Fruit fly (Drosophila melanogaster) whole organism, embryonic: Measurements from ENCODE around the gene ATPsynD.

Experiments
- ATbp ChIP-seq: fragments of 200-800 bp; sonication (Bioruptor generic); optimal IDR thresholded peaks from 2 replicates; lab custom pipeline; 2017; ENCODE audit warnings: missing biosample characterization, mild to moderate bottlenecking, missing genetic modification characterization, missing genetic modification reagents
- Asciz ChIP-seq: fragments of 200-800 bp; sonication (Bioruptor generic); optimal IDR thresholded peaks from 2 replicates; lab custom pipeline; 2017; ENCODE audit warnings: missing biosample characterization, mild to moderate bottlenecking, missing genetic modification characterization, missing genetic modification reagents
- B-H1 ChIP-seq: fragments of 200-800 bp; sonication (Bioruptor generic); IDR thresholded peaks from 3 replicates; pipeline ENCODE4 v1.3.6; 2022; ENCODE audit warnings: missing biosample characterization, missing genetic modification characterization
- CG10366 ChIP-seq: fragments of 200-800 bp; sonication (Bioruptor generic); IDR thresholded peaks from 2 replicates; pipeline ENCODE4 v1.3.6; 2022; ENCODE audit warnings: missing biosample characterization, missing genetic modification characterization
- CG10959 ChIP-seq: fragments of 200-800 bp; sonication (Bioruptor generic); IDR thresholded peaks from 2 replicates; pipeline ENCODE4 v1.3.6; 2022; ENCODE audit warnings: missing biosample characterization, missing genetic modification characterization
- CG11085 ChIP-seq: fragments of 200-800 bp; sonication (Bioruptor generic); IDR thresholded peaks from 2 replicates; pipeline ENCODE4 v1.3.6; 2022; ENCODE audit warnings: missing biosample characterization, missing genetic modification characterization
- CG12769 ChIP-seq: fragments of 200-800 bp; sonication (Bioruptor generic); optimal IDR thresholded peaks from 2 replicates; lab custom pipeline; 2019; ENCODE audit warnings: missing biosample characterization, mild to moderate bottlenecking, missing genetic modification characterization, moderate library complexity
- CG15073 ChIP-seq: fragments of 200-800 bp; sonication (Bioruptor generic); optimal IDR thresholded peaks from 2 replicates; lab custom pipeline; 2016; ENCODE audit warnings: missing biosample characterization, missing genetic modification characterization
- CG17912 ChIP-seq: fragments of 200-800 bp; sonication (Bioruptor generic); optimal IDR thresholded peaks from 2 replicates; lab custom pipeline; 2018; ENCODE audit warnings: missing biosample characterization, mild to moderate bottlenecking, missing genetic modification characterization
- CG2199 ChIP-seq: fragments of 200-800 bp; sonication (Bioruptor generic); IDR thresholded peaks from 3 replicates; pipeline ENCODE4 v1.3.6; 2022; ENCODE audit warnings: missing biosample characterization, missing genetic modification characterization
- CG30403 ChIP-seq: fragments of 200-800 bp; sonication (Bioruptor generic); optimal IDR thresholded peaks from 3 replicates; lab custom pipeline; 2016; ENCODE audit warnings: missing biosample characterization, missing genetic modification characterization
- CG42726 ChIP-seq: fragments of 200-800 bp; sonication (Bioruptor generic); IDR thresholded peaks from 2 replicates; pipeline ENCODE4 v1.3.6; 2022; ENCODE audit warnings: missing biosample characterization, missing genetic modification characterization; ENCODE audit not compliant: partially characterized antibody
- CG4404 ChIP-seq: fragments of 200-800 bp; sonication (Bioruptor generic); IDR thresholded peaks from 2 replicates; pipeline ENCODE4 v1.3.6; 2022; ENCODE audit warnings: missing biosample characterization, missing genetic modification characterization
- CG8281 ChIP-seq: fragments of 200-800 bp; sonication (Bioruptor generic); optimal IDR thresholded peaks from 2 replicates; lab custom pipeline; 2018; ENCODE audit warnings: missing biosample characterization, mild to moderate bottlenecking, missing genetic modification characterization, moderate library complexity
- CG9437 ChIP-seq: fragments of 200-800 bp; sonication (Bioruptor generic); optimal IDR thresholded peaks from 2 replicates; lab custom pipeline; 2018; ENCODE audit warnings: missing biosample characterization, mild to moderate bottlenecking, missing genetic modification characterization
- Deaf1 ChIP-seq: fragments of 200-800 bp; optimal IDR thresholded peaks from 3 replicates; lab custom pipeline; 2019; ENCODE audit warnings: missing biosample characterization, mild to moderate bottlenecking, missing genetic modification characterization, moderate library complexity
- Elba2 ChIP-seq: fragments of 200-800 bp; sonication (Bioruptor generic); optimal IDR thresholded peaks from 3 replicates; lab custom pipeline; 2016; ENCODE audit warnings: missing biosample characterization, missing genetic modification characterization
- Ets65A ChIP-seq: fragments of 200-800 bp; sonication (Bioruptor generic); peaks from one replicate; lab custom pipeline; 2016; ENCODE audit warnings: missing biosample characterization, missing genetic modification characterization
- Fer1 ChIP-seq: fragments of 200-800 bp; sonication (Bioruptor generic); optimal IDR thresholded peaks from 2 replicates; lab custom pipeline; 2017; ENCODE audit warnings: missing biosample characterization, mild to moderate bottlenecking, missing genetic modification characterization
- NC2β ChIP-seq: fragments of 200-800 bp; sonication (Bioruptor generic); optimal IDR thresholded peaks from 2 replicates; lab custom pipeline; 2016; ENCODE audit warnings: missing biosample characterization, missing genetic modification characterization
- Rx ChIP-seq: fragments of 200-800 bp; sonication (Bioruptor generic); IDR thresholded peaks from 2 replicates; pipeline ENCODE4 v1.3.6; 2022; ENCODE audit warnings: missing biosample characterization, missing genetic modification characterization
- Side ChIP-seq: fragments of 200-800 bp; sonication (Bioruptor generic); optimal IDR thresholded peaks from 2 replicates; lab custom pipeline; 2016; ENCODE audit warnings: missing biosample characterization, missing genetic modification characterization
- Sox100B ChIP-seq: fragments of 200-800 bp; sonication (Bioruptor generic); optimal IDR thresholded peaks from 3 replicates; lab custom pipeline; 2018; ENCODE audit warnings: missing biosample characterization, mild to moderate bottlenecking, missing genetic modification characterization
- Sox102F ChIP-seq: fragments of 200-800 bp; sonication (Bioruptor generic); optimal IDR thresholded peaks from 2 replicates; lab custom pipeline; 2018; ENCODE audit warnings: missing biosample characterization, mild to moderate bottlenecking, missing genetic modification characterization, moderate library complexity
- Stat92E ChIP-seq, 3 experiments: fragments of >200 bp in 2 of 3; fragments of 200-800 bp in 1 of 3; sonication (Bioruptor generic) in 1 of 3; optimal IDR thresholded peaks; 2 replicates each; lab custom pipeline; 2017 to 2019; ENCODE audit warnings: missing biosample characterization in 3 of 3, missing genetic modification characterization in 3 of 3, mild to moderate bottlenecking in 1 of 3, moderate library complexity in 1 of 3
- Vsx1 ChIP-seq: fragments of 200-800 bp; sonication (Bioruptor generic); optimal IDR thresholded peaks from 2 replicates; lab custom pipeline; 2017; ENCODE audit warnings: missing biosample characterization, mild to moderate bottlenecking, missing genetic modification characterization, missing genetic modification reagents
- bbx ChIP-seq: fragments of 200-800 bp; sonication (Bioruptor generic); IDR thresholded peaks from 2 replicates; pipeline ENCODE4 v1.3.6; 2022; ENCODE audit warnings: missing biosample characterization, missing genetic modification characterization; ENCODE audit not compliant: partially characterized antibody
- crp ChIP-seq, 2 experiments: fragments of 200-800 bp; sonication (Bioruptor generic); optimal IDR thresholded peaks; 2 replicates in 1 of 2; 3 replicates in 1 of 2; lab custom pipeline; 2017; ENCODE audit warnings: missing biosample characterization in 2 of 2, missing genetic modification characterization in 2 of 2, mild to moderate bottlenecking in 1 of 2, moderate library complexity in 1 of 2
- da ChIP-seq: fragments of 200-800 bp; sonication (Bioruptor generic); optimal IDR thresholded peaks from 2 replicates; lab custom pipeline; 2016; ENCODE audit warnings: missing biosample characterization, missing genetic modification characterization
- disco-r ChIP-seq: fragments of 200-800 bp; sonication (Bioruptor generic); optimal IDR thresholded peaks from 2 replicates; lab custom pipeline; 2016; ENCODE audit warnings: missing biosample characterization, missing genetic modification characterization
- dmrt11E ChIP-seq: fragments of 200-800 bp; sonication (Bioruptor generic); optimal IDR thresholded peaks from 3 replicates; lab custom pipeline; 2018; ENCODE audit warnings: missing biosample characterization, mild to moderate bottlenecking, missing genetic modification characterization, moderate library complexity
- gcm ChIP-seq: fragments of 200-800 bp; sonication (Bioruptor generic); optimal IDR thresholded peaks from 2 replicates; lab custom pipeline; 2019; ENCODE audit warnings: missing biosample characterization, mild to moderate bottlenecking, missing genetic modification characterization, moderate library complexity
- gfzf ChIP-seq: fragments of 200-800 bp; sonication (Bioruptor generic); optimal IDR thresholded peaks from 2 replicates; lab custom pipeline; 2016; ENCODE audit warnings: missing biosample characterization, mild to moderate bottlenecking, missing genetic modification characterization, moderate library complexity
- gsb-n ChIP-seq: fragments of 200-800 bp; sonication (Bioruptor generic); optimal IDR thresholded peaks from 3 replicates; lab custom pipeline; 2018; ENCODE audit warnings: missing biosample characterization, mild to moderate bottlenecking, missing genetic modification characterization
- h ChIP-seq: fragments of >200 bp; optimal IDR thresholded peaks from 2 replicates; lab custom pipeline; 2017
- insv ChIP-seq, 2 experiments: fragments of 200-800 bp; sonication (Bioruptor generic); optimal IDR thresholded peaks; 3 replicates each; lab custom pipeline; 2016 to 2018; ENCODE audit warnings: missing biosample characterization in 2 of 2, missing genetic modification characterization in 2 of 2
- inv ChIP-seq: fragments of 200-800 bp; sonication (Bioruptor generic); IDR thresholded peaks from 2 replicates; pipeline ENCODE4 v1.3.6; 2022; ENCODE audit warnings: missing biosample characterization, missing genetic modification characterization; ENCODE audit not compliant: partially characterized antibody
- kah ChIP-seq: fragments of 200-800 bp; sonication (Bioruptor generic); optimal IDR thresholded peaks from 2 replicates; lab custom pipeline; 2018; ENCODE audit warnings: missing biosample characterization, mild to moderate bottlenecking, missing genetic modification characterization
- lab ChIP-seq: fragments of 200-800 bp; sonication (Bioruptor generic); optimal IDR thresholded peaks from 3 replicates; lab custom pipeline; 2017; ENCODE audit warnings: missing biosample characterization, missing genetic modification characterization, mild to moderate bottlenecking, moderate library complexity, missing genetic modification reagents
- nerfin-1 ChIP-seq: fragments of 200-800 bp; sonication (Bioruptor generic); optimal IDR thresholded peaks from 3 replicates; lab custom pipeline; 2019; ENCODE audit warnings: missing biosample characterization, mild to moderate bottlenecking, missing genetic modification characterization, moderate library complexity
- ranshi ChIP-seq: fragments of 200-800 bp; sonication (Bioruptor generic); IDR thresholded peaks from 2 replicates; pipeline ENCODE4 v1.3.6; 2022; ENCODE audit warnings: missing biosample characterization, missing genetic modification characterization
- ro ChIP-seq: fragments of 200-800 bp; sonication (Bioruptor generic); IDR thresholded peaks from 2 replicates; pipeline ENCODE4 v1.3.6; 2022; ENCODE audit warnings: missing biosample characterization, missing genetic modification characterization
- run ChIP-seq: fragments of 200-800 bp; sonication (Bioruptor generic); optimal IDR thresholded peaks from 3 replicates; lab custom pipeline; 2018; ENCODE audit warnings: missing biosample characterization, mild to moderate bottlenecking, missing genetic modification characterization
- sd ChIP-seq: fragments of 200-800 bp; sonication (Bioruptor generic); optimal IDR thresholded peaks from 3 replicates; lab custom pipeline; 2018; ENCODE audit warnings: missing biosample characterization, mild to moderate bottlenecking, missing genetic modification characterization, moderate library complexity
- sens ChIP-seq: fragments of 200-800 bp; sonication (Bioruptor generic); peaks from one replicate; lab custom pipeline; 2016; ENCODE audit warnings: missing biosample characterization, missing genetic modification characterization
- sens-2 ChIP-seq: fragments of 200-800 bp; sonication (Bioruptor generic); IDR thresholded peaks from 2 replicates; pipeline ENCODE4 v1.3.6; 2022; ENCODE audit warnings: missing biosample characterization, missing genetic modification characterization
- sqz ChIP-seq: fragments of 200-800 bp; sonication (Bioruptor generic); optimal IDR thresholded peaks from 3 replicates; lab custom pipeline; 2018; ENCODE audit warnings: missing biosample characterization, mild to moderate bottlenecking, missing genetic modification characterization
- stc ChIP-seq: fragments of 200-800 bp; sonication (Bioruptor generic); IDR thresholded peaks from 2 replicates; pipeline ENCODE4 v1.3.6; 2022; ENCODE audit warnings: missing biosample characterization, missing genetic modification characterization

The ATPsynD gene

DNA sequence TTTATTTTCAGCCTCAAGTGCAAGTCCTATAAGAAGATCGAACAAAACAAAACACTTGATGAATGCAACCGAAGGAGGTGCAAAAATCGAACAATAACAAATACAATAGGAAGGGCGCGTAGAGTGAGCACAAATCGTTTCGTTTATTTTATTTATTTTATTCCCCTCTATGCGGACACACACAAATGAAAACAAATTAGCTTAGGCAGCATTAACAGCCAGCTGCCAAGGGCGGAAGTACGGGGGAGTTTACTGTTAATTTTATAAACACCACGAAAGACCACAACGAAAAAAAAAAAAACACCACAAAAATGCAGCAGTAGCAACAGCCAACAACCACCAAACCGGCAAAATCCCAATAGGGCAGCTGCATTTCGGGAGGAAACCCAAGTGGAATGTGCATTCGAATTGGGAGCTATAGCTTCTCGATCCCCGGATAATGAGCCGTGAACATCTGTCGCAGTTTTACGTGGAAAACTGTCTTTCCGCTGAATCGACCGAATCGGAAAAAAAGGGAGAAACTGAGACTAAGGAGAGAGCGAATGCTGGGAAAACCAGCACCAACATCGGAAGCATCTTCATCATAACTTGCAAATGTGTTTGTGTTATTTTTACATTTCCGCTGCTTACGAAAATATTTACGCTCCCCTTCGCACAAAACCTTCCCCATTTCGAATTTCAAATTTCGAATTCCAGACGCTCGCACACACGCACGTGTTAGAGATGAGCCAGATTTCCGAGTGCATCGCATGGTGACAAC is 2.3 kb upstream of the ATPsynD start (continued):
- peak; percentile 84 for TF ChIP-seq gcm (GFP tag; lab: Kevin White, UChicago)
- TF ChIP-seq h (lab: Kevin White, UChicago), result no peak
- TF ChIP-seq CG42726 (GFP tag; lab: Robert Waterston, UW), result no peak
- no peak for TF ChIP-seq CG4404 (GFP tag; lab: Robert Waterston, UW)
- no peak for TF ChIP-seq ro
- no peak for TF ChIP-seq disco-r (GFP tag; lab: Kevin White, UChicago)
- peak; percentile 57 for TF ChIP-seq nerfin-1 (tag; lab: Kevin White, UChicago)
- 0 out of 2 replicates have a peak, but pooled peaks have one; percentile 23 for TF ChIP-seq bbx (GFP tag; lab: Robert Waterston, UW)
- TF ChIP-seq gfzf (GFP tag; lab: Kevin White, UChicago), result no peak
- peak; percentile 93 for TF ChIP-seq Elba2 (GFP tag; lab: Kevin White, UChicago)
- TF ChIP-seq sd (tag; lab: Kevin White, UChicago), result peak; percentile 80
- no peak for TF ChIP-seq CG15073 (GFP tag; lab: Kevin White, UChicago)
- no peak for TF ChIP-seq dmrt11E (tag; lab: Kevin White, UChicago)
- TF ChIP-seq lab (GFP tag; lab: Kevin White, UChicago), result no peak
- TF ChIP-seq sqz (GFP tag; lab: Kevin White, UChicago), result peak; percentile 54
- TF ChIP-seq CG2199 (GFP tag; lab: Robert Waterston, UW), result peak; percentile 54; the same call in 1 of the 3 replicates
- TF ChIP-seq Fer1 (GFP tag; lab: Kevin White, UChicago), result no peak
- peak; percentile 0 for TF ChIP-seq da (GFP tag; lab: Kevin White, UChicago)
- peak; percentile 78 for TF ChIP-seq kah
- TF ChIP-seq Side (GFP tag; lab: Kevin White, UChicago), result no peak
- TF ChIP-seq Stat92E (GFP tag; optimal IDR thresholded peaks at IDR 0.05; lab: Kevin White, UChicago), result peak in 1 of 3 experiments; percentile 8
- TF ChIP-seq gsb-n (tag; lab: Kevin White, UChicago), result peak; percentile 47
- peak; percentile 14 for TF ChIP-seq run (tag; lab: Kevin White, UChicago)
- peak; percentile 50 for TF ChIP-seq sens (GFP tag; lab: Kevin White, UChicago)
- no peak for TF ChIP-seq CG30403 (GFP tag; lab: Kevin White, UChicago)
- no peak for TF ChIP-seq Sox100B (GFP tag; lab: Kevin White, UChicago)
- peak; percentile 19 for TF ChIP-seq CG12769
- no peak for TF ChIP-seq ATbp (GFP tag; lab: Kevin White, UChicago)
- TF ChIP-seq Ets65A, result peak; percentile 47
- TF ChIP-seq CG17912, result no peak
- peak; percentile 66 to 86 for TF ChIP-seq insv (GFP tag; optimal IDR thresholded peaks at IDR 0.05; lab: Kevin White, UChicago)
- no peak for TF ChIP-seq crp (GFP tag; optimal IDR thresholded peaks at IDR 0.05; lab: Kevin White, UChicago)
- TF ChIP-seq stc (GFP tag; lab: Robert Waterston, UW), result no peak

DNA sequence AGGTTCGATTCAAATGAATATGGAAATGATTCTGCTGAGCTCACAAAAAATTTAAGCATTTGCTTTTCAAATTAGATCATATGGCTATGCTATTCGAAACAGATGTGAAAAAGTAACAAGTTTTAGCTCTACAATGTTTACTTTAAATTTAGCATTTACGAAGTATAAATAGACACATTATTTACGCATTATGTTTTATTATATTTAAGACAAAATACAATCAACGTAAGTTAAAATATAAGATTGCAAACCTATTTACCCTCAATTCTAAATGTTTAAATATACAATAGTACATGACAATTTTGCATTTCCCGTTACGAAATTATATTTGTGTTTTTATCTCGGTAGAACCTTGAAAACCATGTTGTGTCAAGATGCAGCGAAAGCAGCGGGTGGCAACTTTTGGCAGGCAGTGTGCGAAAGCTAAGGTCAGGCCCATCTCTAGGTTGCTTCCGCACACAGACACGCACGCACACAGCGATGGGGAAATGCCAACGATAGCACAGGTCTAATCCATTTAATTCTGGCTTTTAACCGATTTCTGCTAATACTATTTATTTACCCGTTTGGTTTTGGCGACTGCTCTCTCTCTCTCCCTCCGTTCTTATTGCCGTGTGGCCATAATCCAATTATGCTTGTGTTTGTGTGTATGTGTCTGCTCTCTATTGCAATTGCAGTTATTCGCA is 1.5 kb upstream of the ATPsynD start:
- TF ChIP-seq inv (GFP tag; lab: Robert Waterston, UW), result no peak
- 0 out of 2 replicates have a peak, but pooled peaks have one; percentile 18 for TF ChIP-seq ranshi
- TF ChIP-seq sens-2 (GFP tag; lab: Robert Waterston, UW), result 0 out of 2 replicates have a peak, but pooled peaks have one; percentile 14
- TF ChIP-seq CG11085 (GFP tag; lab: Robert Waterston, UW), result no peak
- peak; percentile 13 for TF ChIP-seq Sox102F
- no peak for TF ChIP-seq insv (GFP tag; optimal IDR thresholded peaks at IDR 0.05; lab: Kevin White, UChicago)
- no peak for TF ChIP-seq CG10959 (GFP tag; lab: Robert Waterston, UW)
- TF ChIP-seq Vsx1 (GFP tag; lab: Kevin White, UChicago), result peak; percentile 17
- peak; percentile 22; the same call in 1 of the 2 replicates for TF ChIP-seq CG10366
- TF ChIP-seq Rx, result no peak
- peak; percentile 7 for TF ChIP-seq Asciz (GFP tag; lab: Kevin White, UChicago)
- no peak for TF ChIP-seq B-H1 (GFP tag; lab: Robert Waterston, UW)
- no peak for TF ChIP-seq NC2β (GFP tag; lab: Kevin White, UChicago)
- TF ChIP-seq CG8281 (tag; lab: Kevin White, UChicago), result no peak
- TF ChIP-seq CG9437 (GFP tag; lab: Kevin White, UChicago), result peak; percentile 43
- TF ChIP-seq lab (GFP tag; lab: Kevin White, UChicago), result peak; percentile 46
- TF ChIP-seq Deaf1, result no peak
